Worm (Caenorhabditis elegans) whole organism, L2 larva: ENCODE data around the gene R01H2.7.

Experiments used
- C34F6.9 ChIP-seq: fragments of 150-350 bp; optimal IDR thresholded peaks from 2 replicates; lab custom pipeline; 2014; ENCODE audit warnings: missing biosample characterization, missing genetic modification characterization
- F13H6.1 ChIP-seq: sonication (generic microtip); optimal IDR thresholded peaks from 2 replicates; lab custom pipeline; 2016; ENCODE audit warnings: missing genetic modification characterization, missing compliant biosample characterization
- R02D3.7 ChIP-seq: fragments of 150-350 bp; optimal IDR thresholded peaks from 2 replicates; lab custom pipeline; 2014; ENCODE audit warnings: missing biosample characterization, missing genetic modification characterization
- Y55F3AM.14 ChIP-seq: fragments of 200-800 bp; sonication (Bioruptor generic); optimal IDR thresholded peaks from 2 replicates; lab custom pipeline; 2018; ENCODE audit warnings: mild to moderate bottlenecking, missing genetic modification characterization, missing compliant biosample characterization
- ZK546.5 ChIP-seq: sonication (generic microtip); optimal IDR thresholded peaks from 2 replicates; lab custom pipeline; 2017; ENCODE audit warnings: missing biosample characterization, missing genetic modification characterization
- alr-1 ChIP-seq: fragments of 150-350 bp; optimal IDR thresholded peaks from 2 replicates; lab custom pipeline; 2014; ENCODE audit warnings: missing biosample characterization, missing genetic modification characterization
- aly-2 ChIP-seq: fragments of 150-350 bp; optimal IDR thresholded peaks from 2 replicates; lab custom pipeline; 2014; ENCODE audit warnings: missing biosample characterization, missing genetic modification characterization
- ama-1 ChIP-seq: fragments of 150-350 bp; optimal IDR thresholded peaks from 2 replicates; lab custom pipeline; 2018; ENCODE audit warnings: inconsistent platforms
- blmp-1 ChIP-seq: sonication (generic microtip); optimal IDR thresholded peaks from 2 replicates; lab custom pipeline; 2017; ENCODE audit warnings: missing genetic modification characterization, mild to moderate bottlenecking, missing compliant biosample characterization, antibody characterized with exemption, moderate library complexity; ENCODE audit not compliant: insufficient read depth
- ceh-16 ChIP-seq: fragments of 150-350 bp; optimal IDR thresholded peaks from 2 replicates; lab custom pipeline; 2014; ENCODE audit warnings: missing biosample characterization, missing genetic modification characterization
- ceh-82 ChIP-seq: fragments of 150-350 bp; optimal IDR thresholded peaks from 2 replicates; lab custom pipeline; 2014; ENCODE audit warnings: missing biosample characterization, missing genetic modification characterization
- crh-2 ChIP-seq: sonication (generic microtip); optimal IDR thresholded peaks from 2 replicates; lab custom pipeline; 2017; ENCODE audit warnings: missing biosample characterization, missing genetic modification characterization
- dmd-4 ChIP-seq: sonication (generic microtip); optimal IDR thresholded peaks from 2 replicates; lab custom pipeline; 2017; ENCODE audit warnings: missing biosample characterization, missing genetic modification characterization
- egl-27 ChIP-seq: sonication (generic microtip); optimal IDR thresholded peaks from 3 replicates; lab custom pipeline; 2017; ENCODE audit warnings: missing biosample characterization, missing genetic modification reagents, missing genetic modification characterization
- elt-1 ChIP-seq: fragments of 150-350 bp; optimal IDR thresholded peaks from 2 replicates; lab custom pipeline; 2014; ENCODE audit warnings: missing biosample characterization, missing genetic modification characterization
- elt-3 ChIP-seq: sonication (generic microtip); optimal IDR thresholded peaks from 2 replicates; lab custom pipeline; 2017; ENCODE audit warnings: missing biosample characterization, missing genetic modification characterization
- fos-1 ChIP-seq: fragments of 150-350 bp; optimal IDR thresholded peaks from 2 replicates; lab custom pipeline; 2014; ENCODE audit warnings: missing biosample characterization, missing genetic modification characterization
- gmeb-1 ChIP-seq: fragments of 150-350 bp; optimal IDR thresholded peaks from 2 replicates; lab custom pipeline; 2014; ENCODE audit warnings: missing biosample characterization, missing genetic modification characterization
- lin-11 ChIP-seq: fragments of 150-350 bp; sonication (generic microtip); optimal IDR thresholded peaks from 2 replicates; lab custom pipeline; 2014; ENCODE audit warnings: missing biosample characterization, missing genetic modification characterization, inconsistent platforms, mixed read lengths
- lin-13 ChIP-seq: fragments of 150-350 bp; optimal IDR thresholded peaks from 2 replicates; lab custom pipeline; 2014; ENCODE audit warnings: missing biosample characterization, missing genetic modification reagents, missing genetic modification characterization
- lin-39 ChIP-seq: fragments of 150-350 bp; optimal IDR thresholded peaks from 2 replicates; lab custom pipeline; 2014; ENCODE audit warnings: missing biosample characterization, missing genetic modification reagents, missing genetic modification characterization
- lsy-2 ChIP-seq, 2 experiments: fragments of 150-350 bp in 1 of 2; sonication (generic microtip) in 1 of 2; optimal IDR thresholded peaks; 2 replicates each; lab custom pipeline; 2014 to 2017; ENCODE audit warnings: missing biosample characterization in 2 of 2, missing genetic modification characterization in 2 of 2
- mab-5 ChIP-seq: fragments of 150-350 bp; optimal IDR thresholded peaks from 2 replicates; lab custom pipeline; 2014; ENCODE audit warnings: missing biosample characterization, missing genetic modification characterization
- mbf-1 ChIP-seq: sonication (generic microtip); optimal IDR thresholded peaks from 2 replicates; lab custom pipeline; 2017; ENCODE audit warnings: missing biosample characterization, missing genetic modification characterization
- mdl-1 ChIP-seq, 2 experiments: fragments of 150-350 bp in 1 of 2; sonication (generic microtip) in 1 of 2; optimal IDR thresholded peaks; 2 replicates each; lab custom pipeline; 2017; ENCODE audit warnings: missing biosample characterization in 2 of 2, missing genetic modification characterization in 2 of 2
- nhr-10 ChIP-seq: sonication (generic microtip); optimal IDR thresholded peaks from 2 replicates; lab custom pipeline; 2017; ENCODE audit warnings: missing biosample characterization, missing genetic modification characterization
- nhr-11 ChIP-seq: fragments of 150-350 bp; optimal IDR thresholded peaks from 2 replicates; lab custom pipeline; 2014; ENCODE audit warnings: missing biosample characterization, missing genetic modification characterization
- nhr-12 ChIP-seq: fragments of 150-350 bp; optimal IDR thresholded peaks from 2 replicates; lab custom pipeline; 2014; ENCODE audit warnings: missing biosample characterization, missing genetic modification characterization
- nhr-129 ChIP-seq: fragments of 150-350 bp; optimal IDR thresholded peaks from 2 replicates; lab custom pipeline; 2014; ENCODE audit warnings: missing biosample characterization, missing genetic modification characterization
- nhr-21 ChIP-seq: fragments of 150-350 bp; optimal IDR thresholded peaks from 2 replicates; lab custom pipeline; 2014; ENCODE audit warnings: missing biosample characterization, missing genetic modification characterization
- nhr-23 ChIP-seq: fragments of 150-350 bp; optimal IDR thresholded peaks from 2 replicates; lab custom pipeline; 2014; ENCODE audit warnings: missing biosample characterization, missing genetic modification reagents, missing genetic modification characterization
- nhr-237 ChIP-seq: fragments of 150-350 bp; optimal IDR thresholded peaks from 2 replicates; lab custom pipeline; 2014; ENCODE audit warnings: missing biosample characterization, missing genetic modification characterization
- nhr-25 ChIP-seq: fragments of 150-350 bp; sonication (generic microtip); optimal IDR thresholded peaks from 3 replicates; lab custom pipeline; 2014; ENCODE audit warnings: missing biosample characterization, missing genetic modification characterization
- nhr-6 ChIP-seq: fragments of 150-350 bp; optimal IDR thresholded peaks from 2 replicates; lab custom pipeline; 2014; ENCODE audit warnings: missing biosample characterization, missing genetic modification characterization
- nhr-77 ChIP-seq: fragments of 150-350 bp; optimal IDR thresholded peaks from 2 replicates; lab custom pipeline; 2014; ENCODE audit warnings: missing biosample characterization, missing genetic modification characterization
- peb-1 ChIP-seq: fragments of 150-350 bp; optimal IDR thresholded peaks from 2 replicates; lab custom pipeline; 2014; ENCODE audit warnings: missing biosample characterization, missing genetic modification characterization
- sem-4 ChIP-seq: fragments of 150-350 bp; optimal IDR thresholded peaks from 2 replicates; lab custom pipeline; 2014; ENCODE audit warnings: missing biosample characterization, missing genetic modification reagents, missing genetic modification characterization
- skn-1 ChIP-seq: sonication (generic microtip); optimal IDR thresholded peaks from 2 replicates; lab custom pipeline; 2017; ENCODE audit warnings: missing biosample characterization, missing genetic modification characterization
- sma-3 ChIP-seq: sonication (generic microtip); optimal IDR thresholded peaks from 2 replicates; lab custom pipeline; 2016; ENCODE audit warnings: missing genetic modification reagents, missing genetic modification characterization, missing compliant biosample characterization
- sma-9 ChIP-seq, 2 experiments: fragments of 150-350 bp in 1 of 2; sonication (generic microtip) in 1 of 2; optimal IDR thresholded peaks; 2 replicates each; lab custom pipeline; 2014 to 2016; ENCODE audit warnings: missing genetic modification characterization in 2 of 2, mild to moderate bottlenecking in 1 of 2, missing biosample characterization in 1 of 2, missing compliant biosample characterization in 1 of 2, missing genetic modification reagents in 1 of 2, moderate library complexity in 1 of 2
- snpc-4 ChIP-seq: fragments of 150-350 bp; optimal IDR thresholded peaks from 2 replicates; lab custom pipeline; 2014; ENCODE audit warnings: missing biosample characterization, missing genetic modification characterization
- unc-62 ChIP-seq: fragments of 150-350 bp; optimal IDR thresholded peaks from 2 replicates; lab custom pipeline; 2014; ENCODE audit warnings: missing biosample characterization, missing genetic modification reagents, missing genetic modification characterization
- zag-1 ChIP-seq: fragments of 150-350 bp; optimal IDR thresholded peaks from 2 replicates; lab custom pipeline; 2014; ENCODE audit warnings: missing biosample characterization, missing genetic modification characterization
- ztf-1 ChIP-seq: fragments of 200-800 bp; sonication (Bioruptor generic); conservative IDR thresholded peaks from 2 replicates; pipeline ENCODE4 v1.3.6; 2022; ENCODE audit warnings: missing genetic modification characterization, missing compliant biosample characterization
- ztf-11 ChIP-seq: sonication (generic microtip); optimal IDR thresholded peaks from 2 replicates; lab custom pipeline; 2017; ENCODE audit warnings: missing biosample characterization, missing genetic modification characterization
- ztf-4 ChIP-seq: fragments of 150-350 bp; optimal IDR thresholded peaks from 2 replicates; lab custom pipeline; 2014; ENCODE audit warnings: missing biosample characterization, missing genetic modification characterization

Gene R01H2.7

DNA sequence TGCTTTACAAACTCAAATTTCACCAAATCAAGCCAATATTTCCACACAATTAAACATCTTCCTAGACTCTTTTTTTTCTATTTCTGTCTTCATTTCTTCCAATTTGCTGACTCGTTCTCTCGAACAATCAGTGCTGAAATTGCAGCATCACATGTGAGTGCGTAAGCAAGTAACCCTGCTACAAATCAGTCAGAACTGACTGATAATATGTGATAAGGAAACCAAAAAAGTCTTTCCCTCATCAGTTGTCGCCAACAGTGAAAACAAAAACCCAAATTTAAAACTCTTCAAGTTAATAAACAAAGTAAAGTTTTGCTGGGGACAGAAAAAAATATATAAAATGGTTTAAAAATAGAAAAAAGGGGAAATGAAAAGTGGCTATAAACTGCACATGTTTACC lies 54.1 kb downstream of the R01H2.7 start:
- TF ChIP-seq fos-1, result peak; percentile 90
- no peak for TF ChIP-seq peb-1 (tag; lab: Kevin White, UChicago)
- no peak for TF ChIP-seq unc-62 (GFP tag; lab: Kevin White, UChicago)
- peak; percentile 37 for TF ChIP-seq gmeb-1 (tag; lab: Kevin White, UChicago)
- TF ChIP-seq ZK546.5 (tag; lab: Kevin White, UChicago), result no peak

DNA sequence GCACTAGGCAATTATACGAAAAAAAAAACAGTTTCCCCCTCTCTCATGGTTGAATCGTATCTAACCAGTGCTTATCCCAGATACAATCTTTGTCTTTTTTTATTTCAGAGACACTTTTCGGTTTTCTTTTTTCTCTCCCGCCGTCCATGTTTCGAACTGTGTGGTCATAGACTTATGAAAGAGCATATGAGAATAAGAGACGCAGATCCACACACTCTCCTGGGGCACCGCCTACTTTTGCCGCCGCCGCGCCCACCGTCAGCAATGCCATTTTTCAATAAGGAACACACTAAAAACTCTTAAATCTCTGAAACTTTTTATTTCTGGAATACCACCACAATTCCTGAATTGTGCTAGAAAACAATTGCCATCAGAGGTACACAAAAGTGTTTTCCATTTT lies 55.6 kb downstream of the R01H2.7 start, which contains the start of gene prk-1:
Gene prk-1, plus strand, starts transcription at position 269 of the 400 bp plus-strand sequence.
- TF ChIP-seq F13H6.1 (tag; lab: Kevin White, UChicago) (no peak), dmd-4 (tag; lab: Kevin White, UChicago) (no peak), unc-62 (GFP tag; lab: Kevin White, UChicago) (no peak), lin-11 (tag; lab: Kevin White, UChicago) (no peak), ztf-1 (GFP tag; lab: Robert Waterston, UW) (no peak), egl-27 (no peak), gmeb-1 (tag; lab: Kevin White, UChicago) (no peak), nhr-10 (no peak), nhr-77 (tag; lab: Kevin White, UChicago) (no peak), ceh-82 (tag; lab: Kevin White, UChicago) (no peak), nhr-21 (tag; lab: Kevin White, UChicago) (no peak), zag-1 (no peak), peb-1 (tag; lab: Kevin White, UChicago) (no peak), crh-2 (tag; lab: Kevin White, UChicago) (no peak), R02D3.7 (no peak)

DNA sequence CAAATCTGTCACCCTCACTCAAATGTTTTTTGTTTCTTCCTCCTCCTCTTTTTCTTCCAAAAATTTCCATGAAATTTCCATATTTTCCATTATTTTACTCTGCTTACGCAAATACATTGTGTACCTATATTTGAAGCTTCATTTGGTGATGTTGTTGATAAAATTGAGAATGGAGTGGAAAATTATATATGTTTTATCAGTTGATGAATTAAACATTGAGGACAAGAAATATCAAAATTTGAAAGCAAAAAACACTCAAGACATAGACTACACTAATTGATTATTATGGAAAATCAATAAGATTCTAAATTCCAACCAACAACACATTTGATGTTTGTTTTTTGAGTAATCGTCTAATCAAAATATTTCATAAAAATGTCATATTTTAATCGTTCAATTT lies 56.3 kb downstream of the R01H2.7 start:
- TF ChIP-seq snpc-4 (tag; lab: Kevin White, UChicago) (no peak), fos-1 (peak; percentile 63)

DNA sequence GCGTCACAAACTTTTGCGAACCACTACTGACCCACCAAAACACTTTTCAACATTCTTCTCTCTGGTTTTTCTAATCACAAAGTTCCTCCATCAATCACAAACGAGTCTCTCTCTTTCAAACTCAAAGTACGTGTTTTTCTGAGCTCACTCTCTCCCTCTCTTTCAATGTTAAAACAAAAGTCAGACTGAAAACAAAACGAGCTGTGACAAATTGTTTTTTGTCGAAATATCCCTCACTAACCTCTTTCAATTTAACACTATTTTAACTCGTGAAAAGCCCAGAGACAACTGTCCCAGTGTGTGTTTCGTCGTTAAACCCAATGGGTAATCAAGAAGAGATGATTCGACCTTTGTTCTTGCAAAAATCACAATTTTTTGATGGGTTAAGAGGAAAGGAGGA lies 57.5 kb downstream of the R01H2.7 start:
- TF ChIP-seq lin-13 (GFP tag; lab: Kevin White, UChicago) (peak; percentile 4), nhr-6 (tag; lab: Kevin White, UChicago) (peak; percentile 60), nhr-23 (tag; lab: Kevin White, UChicago) (no peak), unc-62 (GFP tag; lab: Kevin White, UChicago) (peak; percentile 62), ztf-4 (peak; percentile 76), nhr-12 (tag; lab: Kevin White, UChicago) (no peak), snpc-4 (tag; lab: Kevin White, UChicago) (no peak), ama-1 (no peak), skn-1 (tag; lab: Kevin White, UChicago) (no peak), sma-9 (GFP tag; optimal IDR thresholded peaks at IDR 0.05; lab: Kevin White, UChicago) (peak; percentile 74), sma-9 (tag; optimal IDR thresholded peaks at IDR 0.05; lab: Kevin White, UChicago) (no peak), nhr-77 (tag; lab: Kevin White, UChicago) (no peak), sma-3 (GFP tag; lab: Kevin White, UChicago) (no peak), aly-2 (tag; lab: Kevin White, UChicago) (no peak), nhr-25 (tag; lab: Kevin White, UChicago) (no peak), nhr-21 (tag; lab: Kevin White, UChicago) (no peak), ztf-1 (GFP tag; lab: Robert Waterston, UW) (no peak), lsy-2 (tag; optimal IDR thresholded peaks at IDR 0.05; lab: Kevin White, UChicago) (peak in 1 of 2 experiments; percentile 78), ceh-82 (tag; lab: Kevin White, UChicago) (no peak), Y55F3AM.14 (GFP tag; lab: Kevin White, UChicago) (no peak), nhr-129 (tag; lab: Kevin White, UChicago) (peak; percentile 82), elt-1 (tag; lab: Kevin White, UChicago) (no peak), sem-4 (tag; lab: Kevin White, UChicago) (peak; percentile 40), fos-1 (no peak), R02D3.7 (no peak), ZK546.5 (tag; lab: Kevin White, UChicago) (no peak), nhr-237 (tag; lab: Kevin White, UChicago) (no peak), zag-1 (no peak), dmd-4 (tag; lab: Kevin White, UChicago) (no peak), mbf-1 (tag; lab: Kevin White, UChicago) (no peak), egl-27 (peak; percentile 13), C34F6.9 (peak; percentile 70), mab-5 (tag; lab: Kevin White, UChicago) (peak; percentile 55), ceh-16 (tag; lab: Kevin White, UChicago) (no peak), lin-39 (tag; lab: Kevin White, UChicago) (peak; percentile 12), blmp-1 (no peak), gmeb-1 (tag; lab: Kevin White, UChicago) (no peak), ztf-11 (tag; lab: Kevin White, UChicago) (no peak), alr-1 (tag; lab: Kevin White, UChicago) (no peak), mdl-1 (tag; optimal IDR thresholded peaks at IDR 0.05; lab: Kevin White, UChicago) (no peak), nhr-11 (tag; lab: Kevin White, UChicago) (no peak), elt-3 (tag; lab: Kevin White, UChicago) (no peak)
